Fruit fly (Drosophila melanogaster) whole organism, embryonic: ENCODE results near the gene CG14958.

ENCODE experiments used
- CG10543 ChIP-seq: fragments of 200-800 bp; sonication (Bioruptor generic); optimal IDR thresholded peaks from 3 replicates; lab custom pipeline; 2017; ENCODE audit warnings: missing biosample characterization, mild to moderate bottlenecking, missing genetic modification characterization, moderate library complexity
- CG13287 ChIP-seq: fragments of 200-800 bp; sonication (Bioruptor generic); IDR thresholded peaks from 2 replicates; pipeline ENCODE4 v1.3.6; 2022; ENCODE audit warnings: missing biosample characterization, missing genetic modification characterization; ENCODE audit not compliant: partially characterized antibody
- CG13775 ChIP-seq: fragments of 200-800 bp; sonication (Bioruptor generic); optimal IDR thresholded peaks from 3 replicates; lab custom pipeline; 2017; ENCODE audit warnings: missing biosample characterization, mild to moderate bottlenecking, missing genetic modification characterization
- CG14014 ChIP-seq: fragments of 200-800 bp; sonication (Bioruptor generic); IDR thresholded peaks from 2 replicates; pipeline ENCODE4 v1.3.6; 2022; ENCODE audit warnings: missing biosample characterization, missing genetic modification characterization
- CG14710 ChIP-seq: fragments of 200-800 bp; sonication (Bioruptor generic); optimal IDR thresholded peaks from 3 replicates; lab custom pipeline; 2019; ENCODE audit warnings: missing biosample characterization, mild to moderate bottlenecking, missing genetic modification characterization, moderate library complexity
- CG15601 ChIP-seq: fragments of 200-800 bp; sonication (Bioruptor generic); optimal IDR thresholded peaks from 3 replicates; lab custom pipeline; 2019; ENCODE audit warnings: missing biosample characterization, mild to moderate bottlenecking, missing genetic modification characterization, moderate library complexity
- CG1603 ChIP-seq: fragments of 200-800 bp; sonication (Bioruptor generic); optimal IDR thresholded peaks from 2 replicates; lab custom pipeline; 2019; ENCODE audit warnings: missing biosample characterization, mild to moderate bottlenecking, missing genetic modification characterization, moderate library complexity
- CG17186 ChIP-seq: fragments of 200-800 bp; sonication (Bioruptor generic); optimal IDR thresholded peaks from 3 replicates; lab custom pipeline; 2017; ENCODE audit warnings: missing biosample characterization, missing genetic modification reagents, missing genetic modification characterization
- CG2889 ChIP-seq: fragments of 200-800 bp; sonication (Bioruptor generic); IDR thresholded peaks from 3 replicates; pipeline ENCODE4 v1.3.6; 2022; ENCODE audit warnings: missing biosample characterization, missing genetic modification characterization
- CG30403 ChIP-seq: fragments of 200-800 bp; sonication (Bioruptor generic); optimal IDR thresholded peaks from 3 replicates; lab custom pipeline; 2016; ENCODE audit warnings: missing biosample characterization, missing genetic modification characterization
- CG31224 ChIP-seq: fragments of 200-800 bp; sonication (Bioruptor generic); IDR thresholded peaks from 2 replicates; pipeline ENCODE4 v1.3.6; 2022; ENCODE audit warnings: missing biosample characterization, missing genetic modification characterization
- CG3281 ChIP-seq: fragments of 200-800 bp; sonication (Bioruptor generic); optimal IDR thresholded peaks from 3 replicates; lab custom pipeline; 2017; ENCODE audit warnings: missing biosample characterization, mild to moderate bottlenecking, missing genetic modification characterization
- CG3407 ChIP-seq: fragments of 200-800 bp; sonication (Bioruptor generic); optimal IDR thresholded peaks from 2 replicates; lab custom pipeline; 2018; ENCODE audit warnings: missing biosample characterization, mild to moderate bottlenecking, missing genetic modification characterization
- CG34376 ChIP-seq: fragments of 200-800 bp; sonication (Bioruptor generic); optimal IDR thresholded peaks from 2 replicates; lab custom pipeline; 2018; ENCODE audit warnings: missing biosample characterization, mild to moderate bottlenecking, missing genetic modification characterization
- CG4360 ChIP-seq: fragments of 200-800 bp; sonication (Bioruptor generic); IDR thresholded peaks from 2 replicates; pipeline ENCODE4 v1.3.6; 2022; ENCODE audit warnings: missing biosample characterization, missing genetic modification characterization
- CG5180 ChIP-seq: fragments of 200-800 bp; sonication (Bioruptor generic); optimal IDR thresholded peaks from 3 replicates; lab custom pipeline; 2017; ENCODE audit warnings: missing biosample characterization, missing genetic modification characterization, mild to moderate bottlenecking, moderate library complexity, missing genetic modification reagents
- CG7987 ChIP-seq: fragments of 200-800 bp; sonication (Bioruptor generic); optimal IDR thresholded peaks from 2 replicates; lab custom pipeline; 2018; ENCODE audit warnings: missing biosample characterization, mild to moderate bottlenecking, missing genetic modification characterization, moderate library complexity
- CTCF ChIP-seq: fragments of 200-800 bp; sonication (Bioruptor generic); optimal IDR thresholded peaks from 2 replicates; lab custom pipeline; 2017; ENCODE audit warnings: missing biosample characterization, mild to moderate bottlenecking, missing genetic modification characterization, moderate library complexity
- CrebB ChIP-seq: fragments of 200-800 bp; sonication (Bioruptor generic); optimal IDR thresholded peaks from 3 replicates; lab custom pipeline; 2018; ENCODE audit warnings: missing biosample characterization, mild to moderate bottlenecking, missing genetic modification characterization
- D ChIP-seq, 2 experiments: fragments of 200-800 bp in 1 of 2; fragments of >200 bp in 1 of 2; sonication (Bioruptor generic) in 1 of 2; optimal IDR thresholded peaks; 2 replicates in 1 of 2; 3 replicates in 1 of 2; lab custom pipeline; 2017; ENCODE audit warnings: mild to moderate bottlenecking in 1 of 2, missing biosample characterization in 1 of 2, missing genetic modification characterization in 1 of 2, missing genetic modification reagents in 1 of 2
- Dek ChIP-seq: fragments of 200-800 bp; sonication (Bioruptor generic); optimal IDR thresholded peaks from 3 replicates; lab custom pipeline; 2019; ENCODE audit warnings: missing biosample characterization, mild to moderate bottlenecking, missing genetic modification characterization, moderate library complexity
- HHEX ChIP-seq: fragments of 200-800 bp; sonication (Bioruptor generic); optimal IDR thresholded peaks from 3 replicates; lab custom pipeline; 2017; ENCODE audit warnings: missing biosample characterization, mild to moderate bottlenecking, missing genetic modification characterization, missing genetic modification reagents
- HmgZ ChIP-seq: fragments of 200-800 bp; sonication (Bioruptor generic); optimal IDR thresholded peaks from 2 replicates; lab custom pipeline; 2018; ENCODE audit warnings: missing biosample characterization, mild to moderate bottlenecking, missing genetic modification characterization
- Hr51 ChIP-seq, 2 experiments: fragments of 200-800 bp; sonication (Bioruptor generic); optimal IDR thresholded peaks; 2 replicates in 1 of 2; 3 replicates in 1 of 2; lab custom pipeline; 2016 to 2018; ENCODE audit warnings: missing biosample characterization in 2 of 2, missing genetic modification characterization in 2 of 2, mild to moderate bottlenecking in 1 of 2, moderate library complexity in 1 of 2
- Oli ChIP-seq: fragments of 200-800 bp; sonication (Bioruptor generic); optimal IDR thresholded peaks from 2 replicates; lab custom pipeline; 2018; ENCODE audit warnings: missing biosample characterization, mild to moderate bottlenecking, missing genetic modification characterization, moderate library complexity
- Pdp1 ChIP-seq, 2 experiments: fragments of 200-800 bp; sonication (Bioruptor generic); optimal IDR thresholded peaks; 3 replicates each; lab custom pipeline; 2016; ENCODE audit warnings: missing biosample characterization in 2 of 2, missing genetic modification characterization in 2 of 2, mild to moderate bottlenecking in 1 of 2, moderate library complexity in 1 of 2
- Ravus ChIP-seq: fragments of 200-800 bp; sonication (Bioruptor generic); IDR thresholded peaks from 2 replicates; pipeline ENCODE4 v1.3.6; 2022; ENCODE audit warnings: missing biosample characterization, missing genetic modification characterization
- Scr ChIP-seq: fragments of 200-800 bp; sonication (Bioruptor generic); IDR thresholded peaks from 2 replicates; pipeline ENCODE4 v1.3.6; 2022; ENCODE audit warnings: missing biosample characterization, missing genetic modification characterization; ENCODE audit not compliant: partially characterized antibody
- Sox100B ChIP-seq: fragments of 200-800 bp; sonication (Bioruptor generic); optimal IDR thresholded peaks from 3 replicates; lab custom pipeline; 2018; ENCODE audit warnings: missing biosample characterization, mild to moderate bottlenecking, missing genetic modification characterization
- Xrp1 ChIP-seq: fragments of 200-800 bp; sonication (Bioruptor generic); IDR thresholded peaks from 2 replicates; pipeline ENCODE4 v1.3.6; 2022; ENCODE audit warnings: missing biosample characterization, missing genetic modification characterization
- chinmo ChIP-seq: fragments of 200-800 bp; sonication (Bioruptor generic); IDR thresholded peaks from 4 replicates; pipeline ENCODE4 v1.3.6; 2022; ENCODE audit warnings: missing biosample characterization, missing genetic modification characterization; ENCODE audit not compliant: partially characterized antibody
- ewg ChIP-seq: fragments of 200-800 bp; sonication (Bioruptor generic); optimal IDR thresholded peaks from 3 replicates; lab custom pipeline; 2017; ENCODE audit warnings: mild to moderate bottlenecking, missing biosample characterization, missing genetic modification reagents, missing genetic modification characterization
- ftz-f1 ChIP-seq: fragments of 200-800 bp; sonication (Bioruptor generic); optimal IDR thresholded peaks from 2 replicates; lab custom pipeline; 2016; ENCODE audit warnings: missing biosample characterization, missing genetic modification characterization
- hbn ChIP-seq: fragments of 200-800 bp; sonication (Bioruptor generic); IDR thresholded peaks from 2 replicates; pipeline ENCODE4 v1.3.6; 2022; ENCODE audit warnings: missing biosample characterization, missing genetic modification characterization; ENCODE audit not compliant: partially characterized antibody
- jumu ChIP-seq: fragments of 200-800 bp; sonication (Bioruptor generic); optimal IDR thresholded peaks from 3 replicates; lab custom pipeline; 2016; ENCODE audit warnings: missing biosample characterization, missing genetic modification characterization
- ken ChIP-seq: fragments of 200-800 bp; sonication (Bioruptor generic); IDR thresholded peaks from 3 replicates; pipeline ENCODE4 v1.3.6; 2022; ENCODE audit warnings: missing biosample characterization, missing genetic modification characterization
- nmo ChIP-seq: fragments of 200-800 bp; sonication (Bioruptor generic); optimal IDR thresholded peaks from 2 replicates; lab custom pipeline; 2018; ENCODE audit warnings: missing biosample characterization, mild to moderate bottlenecking, missing genetic modification characterization, moderate library complexity
- nom ChIP-seq: fragments of 200-800 bp; sonication (Bioruptor generic); optimal IDR thresholded peaks from 2 replicates; lab custom pipeline; 2017; ENCODE audit warnings: missing biosample characterization, missing genetic modification characterization, mild to moderate bottlenecking, moderate library complexity, missing genetic modification reagents
- phol ChIP-seq: fragments of 200-800 bp; sonication (Bioruptor generic); optimal IDR thresholded peaks from 3 replicates; lab custom pipeline; 2018; ENCODE audit warnings: missing biosample characterization, mild to moderate bottlenecking, missing genetic modification characterization, moderate library complexity
- psq ChIP-seq: fragments of 200-800 bp; sonication (Bioruptor generic); optimal IDR thresholded peaks from 2 replicates; lab custom pipeline; 2017; ENCODE audit warnings: missing biosample characterization, missing genetic modification characterization
- row ChIP-seq: fragments of 200-800 bp; sonication (Bioruptor generic); IDR thresholded peaks from 3 replicates; pipeline ENCODE4 v1.3.6; 2022; ENCODE audit warnings: missing biosample characterization, missing genetic modification characterization
- sug ChIP-seq: fragments of 200-800 bp; optimal IDR thresholded peaks from 2 replicates; lab custom pipeline; 2019; ENCODE audit warnings: missing biosample characterization, mild to moderate bottlenecking, missing genetic modification characterization, moderate library complexity
- tin ChIP-seq: fragments of 200-800 bp; sonication (Bioruptor generic); optimal IDR thresholded peaks from 3 replicates; lab custom pipeline; 2016; ENCODE audit warnings: missing biosample characterization, missing genetic modification characterization
- tx ChIP-seq: fragments of 200-800 bp; sonication (Bioruptor generic); optimal IDR thresholded peaks from 2 replicates; lab custom pipeline; 2016; ENCODE audit warnings: missing biosample characterization, missing genetic modification characterization
- wek ChIP-seq: fragments of 200-800 bp; sonication (Bioruptor generic); optimal IDR thresholded peaks from 3 replicates; lab custom pipeline; 2018; ENCODE audit warnings: missing biosample characterization, mild to moderate bottlenecking, missing genetic modification characterization, moderate library complexity
- zen ChIP-seq: fragments of 200-800 bp; sonication (Bioruptor generic); optimal IDR thresholded peaks from 3 replicates; lab custom pipeline; 2018; ENCODE audit warnings: missing biosample characterization, mild to moderate bottlenecking, missing genetic modification characterization, moderate library complexity
- zf30C ChIP-seq: fragments of 200-800 bp; sonication (Bioruptor generic); optimal IDR thresholded peaks from 3 replicates; lab custom pipeline; 2018; ENCODE audit warnings: missing biosample characterization, mild to moderate bottlenecking, missing genetic modification characterization

Gene CG14958

dm6 chr3L:3239033-3239752, 49.4 kb downstream of the CG14958 start, which contains the start of gene CG17746 (continued):
- peak; percentile 64; the same call in 2 of the 3 replicates for TF ChIP-seq ken
- TF ChIP-seq hbn (GFP tag; lab: Robert Waterston, UW) = 0 out of 2 replicates have a peak, but pooled peaks have one; percentile 32
- peak; percentile 15 for TF ChIP-seq CrebB (tag; lab: Kevin White, UChicago)
- TF ChIP-seq tin (GFP tag; lab: Kevin White, UChicago) = peak; percentile 45
- TF ChIP-seq CG13287 (GFP tag; lab: Robert Waterston, UW) = peak; percentile 72
- peak; percentile 55 for TF ChIP-seq phol (tag; lab: Kevin White, UChicago)
- no peak for TF ChIP-seq CG31224 (GFP tag; lab: Robert Waterston, UW)
- no peak for TF ChIP-seq zf30C (GFP tag; lab: Kevin White, UChicago)
- no peak for TF ChIP-seq Sox100B (GFP tag; lab: Kevin White, UChicago)
- peak; percentile 6 for TF ChIP-seq CG13775 (GFP tag; lab: Kevin White, UChicago)
- peak in 1 of 2 experiments; percentile 63 for TF ChIP-seq Pdp1 (GFP tag; optimal IDR thresholded peaks at IDR 0.05; lab: Kevin White, UChicago)
- no peak for TF ChIP-seq Oli
- TF ChIP-seq wek (GFP tag; lab: Kevin White, UChicago) = no peak
- TF ChIP-seq CG34376 = peak; percentile 53
- peak; percentile 31; the same call in 1 of the 2 replicates for TF ChIP-seq Xrp1
- peak; percentile 58 for TF ChIP-seq CG7987 (GFP tag; lab: Kevin White, UChicago)
- peak; percentile 50 for TF ChIP-seq Scr (GFP tag; lab: Robert Waterston, UW)
- TF ChIP-seq Hr51 (GFP tag; optimal IDR thresholded peaks at IDR 0.05; lab: Kevin White, UChicago) = peak in 1 of 2 experiments; percentile 78
- peak; percentile 53 for TF ChIP-seq CG15601 (tag; lab: Kevin White, UChicago)
- 0 out of 4 replicates have a peak, but pooled peaks have one; percentile 54 for TF ChIP-seq chinmo (GFP tag; lab: Robert Waterston, UW)
- peak; percentile 48 for TF ChIP-seq tx (GFP tag; lab: Kevin White, UChicago)
- peak; percentile 33 for TF ChIP-seq jumu (GFP tag; lab: Kevin White, UChicago)
- peak; percentile 81 for TF ChIP-seq HmgZ
- peak; percentile 54 for TF ChIP-seq Dek (tag; lab: Kevin White, UChicago)
- TF ChIP-seq sug (tag; lab: Kevin White, UChicago) = peak; percentile 23
- TF ChIP-seq D (optimal IDR thresholded peaks at IDR 0.05; lab: Kevin White, UChicago) = no peak
- TF ChIP-seq D (GFP tag; optimal IDR thresholded peaks at IDR 0.05; lab: Kevin White, UChicago) = no peak
- peak; percentile 9 for TF ChIP-seq psq (GFP tag; lab: Kevin White, UChicago)
- peak; percentile 83 for TF ChIP-seq CG17186
- TF ChIP-seq CG10543 (GFP tag; lab: Kevin White, UChicago) = peak; percentile 37
- peak; percentile 57 for TF ChIP-seq nom
- TF ChIP-seq CG2889 (GFP tag; lab: Robert Waterston, UW) = no peak
- peak; percentile 21 for TF ChIP-seq zen (tag; lab: Kevin White, UChicago)
- no peak for TF ChIP-seq CG5180 (GFP tag; lab: Kevin White, UChicago)
- TF ChIP-seq ewg (GFP tag; lab: Kevin White, UChicago) = no peak
- peak; percentile 8 for TF ChIP-seq CG3281
- TF ChIP-seq nmo (GFP tag; lab: Kevin White, UChicago) = peak; percentile 43
- TF ChIP-seq CG1603 (tag; lab: Kevin White, UChicago) = no peak
- no peak for TF ChIP-seq row (GFP tag; lab: Robert Waterston, UW)
- peak; percentile 72 for TF ChIP-seq CG14710 (tag; lab: Kevin White, UChicago)
- TF ChIP-seq Ravus = no peak
- no peak for TF ChIP-seq CG4360 (GFP tag; lab: Robert Waterston, UW)
- peak; percentile 60 for TF ChIP-seq CG30403
- TF ChIP-seq CG3407 (GFP tag; lab: Kevin White, UChicago) = no peak
- TF ChIP-seq HHEX (GFP tag; lab: Kevin White, UChicago) = no peak
- no peak for TF ChIP-seq CG14014
- TF ChIP-seq CTCF (GFP tag; lab: Kevin White, UChicago) = peak; percentile 83
- peak; percentile 72 for TF ChIP-seq ftz-f1
